Worm (Caenorhabditis elegans) whole organism, late embryonic: ENCODE results near the gene F38B7.17.

Source experiments
- C38D4.7 ChIP-seq: fragments of 200-800 bp; sonication (Bioruptor generic); optimal IDR thresholded peaks from 2 replicates; lab custom pipeline; 2018; ENCODE audit warnings: mild to moderate bottlenecking, missing genetic modification characterization, moderate library complexity, missing compliant biosample characterization
- ahr-1 ChIP-seq: sonication (generic microtip); optimal IDR thresholded peaks from 2 replicates; lab custom pipeline; 2016; ENCODE audit warnings: missing genetic modification characterization, missing compliant biosample characterization
- ama-1 ChIP-seq: fragments of 150-350 bp; optimal IDR thresholded peaks from 2 replicates; lab custom pipeline; 2014
- ceh-14 ChIP-seq: sonication (generic microtip); optimal IDR thresholded peaks from 2 replicates; lab custom pipeline; 2016; ENCODE audit warnings: missing genotype, missing genetic modification characterization, missing compliant biosample characterization
- ceh-18 ChIP-seq: sonication (generic microtip); optimal IDR thresholded peaks from 2 replicates; lab custom pipeline; 2016; ENCODE audit warnings: missing genetic modification characterization, missing compliant biosample characterization
- ceh-2 ChIP-seq: sonication (generic microtip); optimal IDR thresholded peaks from 2 replicates; lab custom pipeline; 2016; ENCODE audit warnings: missing genotype, missing genetic modification characterization, missing compliant biosample characterization
- ceh-22 ChIP-seq: sonication (generic microtip); optimal IDR thresholded peaks from 2 replicates; lab custom pipeline; 2017; ENCODE audit warnings: missing biosample characterization, missing genetic modification characterization
- ceh-24 ChIP-seq: sonication (generic microtip); optimal IDR thresholded peaks from 2 replicates; lab custom pipeline; 2016; ENCODE audit warnings: mild to moderate bottlenecking, missing genetic modification characterization, missing compliant biosample characterization
- ceh-30 ChIP-seq: fragments of 150-350 bp; optimal IDR thresholded peaks from 2 replicates; lab custom pipeline; 2014; ENCODE audit warnings: missing biosample characterization, missing genetic modification characterization
- ceh-45 ChIP-seq: fragments of 200-800 bp; sonication (Bioruptor generic); IDR thresholded peaks from 2 replicates; pipeline ENCODE4 v1.3.6; 2022; ENCODE audit warnings: missing genetic modification reagents, missing genetic modification characterization, missing compliant biosample characterization
- ceh-6 ChIP-seq: fragments of 200-800 bp; sonication (Bioruptor generic); optimal IDR thresholded peaks from 2 replicates; lab custom pipeline; 2018; ENCODE audit warnings: mild to moderate bottlenecking, missing genetic modification characterization, missing compliant biosample characterization
- che-1 ChIP-seq: sonication (generic microtip); optimal IDR thresholded peaks from 2 replicates; lab custom pipeline; 2016; ENCODE audit warnings: mild to moderate bottlenecking, missing genetic modification characterization, missing compliant biosample characterization
- dve-1 ChIP-seq: sonication (generic microtip); optimal IDR thresholded peaks from 2 replicates; lab custom pipeline; 2017; ENCODE audit warnings: antibody characterized with exemption, mild to moderate bottlenecking, missing genetic modification characterization, missing compliant biosample characterization
- elt-2 ChIP-seq: sonication (generic microtip); optimal IDR thresholded peaks from 2 replicates; lab custom pipeline; 2016; ENCODE audit warnings: missing genetic modification reagents, missing genetic modification characterization, missing compliant biosample characterization
- ets-4 ChIP-seq: sonication (generic microtip); optimal IDR thresholded peaks from 2 replicates; lab custom pipeline; 2016; ENCODE audit warnings: missing genetic modification characterization, missing compliant biosample characterization
- eyg-1 ChIP-seq: sonication (generic microtip); optimal IDR thresholded peaks from 2 replicates; lab custom pipeline; 2016; ENCODE audit warnings: missing genotype, missing genetic modification characterization, missing compliant biosample characterization
- fax-1 ChIP-seq: sonication (generic microtip); optimal IDR thresholded peaks from 2 replicates; lab custom pipeline; 2016; ENCODE audit warnings: missing genotype, missing genetic modification characterization, missing compliant biosample characterization
- hlh-15 ChIP-seq: sonication (generic microtip); optimal IDR thresholded peaks from 2 replicates; lab custom pipeline; 2016; ENCODE audit warnings: missing genetic modification characterization, missing compliant biosample characterization
- hlh-6 ChIP-seq: sonication (generic microtip); optimal IDR thresholded peaks from 2 replicates; lab custom pipeline; 2016; ENCODE audit warnings: missing genotype, missing genetic modification characterization, missing compliant biosample characterization
- hlh-8 ChIP-seq: sonication (generic microtip); optimal IDR thresholded peaks from 2 replicates; lab custom pipeline; 2016; ENCODE audit warnings: missing genotype, missing genetic modification characterization, missing compliant biosample characterization
- lin-11 ChIP-seq: fragments of 200-800 bp; sonication (Bioruptor generic); optimal IDR thresholded peaks from 2 replicates; lab custom pipeline; 2018; ENCODE audit warnings: mild to moderate bottlenecking, missing genetic modification characterization, missing compliant biosample characterization
- nfya-1 ChIP-seq: sonication (generic microtip); optimal IDR thresholded peaks from 2 replicates; lab custom pipeline; 2017; ENCODE audit warnings: missing genetic modification characterization, mild to moderate bottlenecking, missing compliant biosample characterization, antibody characterized with exemption, moderate library complexity
- npax-4 ChIP-seq: sonication (generic microtip); optimal IDR thresholded peaks from 2 replicates; lab custom pipeline; 2016; ENCODE audit warnings: missing genetic modification characterization, missing compliant biosample characterization
- pag-3 ChIP-seq: sonication (generic microtip); optimal IDR thresholded peaks from 2 replicates; lab custom pipeline; 2016; ENCODE audit warnings: missing compliant biosample characterization, missing genetic modification characterization, borderline replicate concordance
- pax-1 ChIP-seq: fragments of 150-350 bp; optimal IDR thresholded peaks from 2 replicates; lab custom pipeline; 2014; ENCODE audit warnings: missing biosample characterization, missing genetic modification characterization
- rnt-1 ChIP-seq: sonication (generic microtip); optimal IDR thresholded peaks from 2 replicates; lab custom pipeline; 2016; ENCODE audit warnings: missing genetic modification characterization, missing compliant biosample characterization
- sdc-2 ChIP-seq: sonication (generic microtip); optimal IDR thresholded peaks from 2 replicates; lab custom pipeline; 2016; ENCODE audit warnings: missing genotype, missing genetic modification characterization, missing compliant biosample characterization
- sox-4 ChIP-seq: sonication (generic microtip); optimal IDR thresholded peaks from 2 replicates; lab custom pipeline; 2017; ENCODE audit warnings: mild to moderate bottlenecking, missing genetic modification characterization, inconsistent platforms, missing compliant biosample characterization
- syd-9 ChIP-seq: sonication (generic microtip); optimal IDR thresholded peaks from 2 replicates; lab custom pipeline; 2016; ENCODE audit warnings: mild to moderate bottlenecking, missing genetic modification characterization, moderate library complexity, missing compliant biosample characterization
- unc-42 ChIP-seq: sonication (generic microtip); optimal IDR thresholded peaks from 2 replicates; lab custom pipeline; 2016; ENCODE audit warnings: missing genotype, missing genetic modification characterization, missing compliant biosample characterization
- unc-55 ChIP-seq: sonication (generic microtip); optimal IDR thresholded peaks from 2 replicates; lab custom pipeline; 2017; ENCODE audit warnings: missing biosample characterization, missing genetic modification reagents, missing genetic modification characterization
- zip-5 ChIP-seq: sonication (generic microtip); optimal IDR thresholded peaks from 2 replicates; lab custom pipeline; 2016; ENCODE audit warnings: missing genetic modification characterization, missing compliant biosample characterization

The F38B7.17 gene

DNA sequence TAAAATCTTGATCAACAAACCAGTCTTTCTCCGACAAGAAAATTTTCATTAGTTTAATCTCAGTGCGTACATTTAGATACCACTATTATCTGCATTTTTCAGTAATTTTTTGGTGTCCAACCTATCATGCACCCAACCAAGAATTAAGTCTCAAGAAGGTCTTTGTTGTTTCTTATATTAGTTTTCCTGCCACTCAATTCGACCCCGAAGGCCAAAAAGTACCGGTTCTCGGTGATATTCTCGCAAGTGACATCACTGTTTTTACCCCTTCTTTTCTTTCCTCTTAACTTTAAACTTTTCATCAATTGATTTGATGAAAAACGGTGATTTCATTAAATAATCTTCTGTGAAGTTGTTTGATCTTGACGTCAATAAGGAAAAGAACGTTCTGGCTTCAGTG is 5.2 kb downstream of the F38B7.17 start, which contains the start of gene F38B7.2:
F38B7.2 (plus strand) TSS at position 400 of the 400 bp plus-strand sequence.
- TF ChIP-seq sdc-2 (tag; lab: Kevin White, UChicago) = no peak

DNA sequence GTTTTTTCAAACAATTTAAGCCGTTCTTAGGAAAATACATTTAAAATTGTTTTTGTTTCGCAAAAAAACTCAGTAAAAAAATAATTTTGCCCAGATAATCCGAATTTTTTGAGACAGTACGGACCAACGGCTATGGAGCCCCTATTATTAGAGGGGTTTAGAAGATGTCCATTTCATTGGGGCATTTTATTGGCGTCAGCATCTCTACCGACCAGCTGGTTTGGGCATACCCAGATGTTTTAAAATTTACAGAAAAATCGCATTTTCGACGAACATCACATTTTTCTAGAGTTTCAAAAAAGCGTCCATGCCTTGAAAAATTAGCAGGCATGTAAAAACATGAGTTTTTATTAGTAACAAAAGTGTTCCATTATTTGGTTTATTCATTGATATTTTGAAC is 7.5 kb downstream of the F38B7.17 start:
- TF ChIP-seq C38D4.7 (GFP tag; lab: Kevin White, UChicago) (peak; percentile 24), hlh-6 (no peak)

- TF ChIP-seq fax-1 (no peak), pag-3 (no peak), ceh-24 (tag; lab: Kevin White, UChicago) (no peak), ceh-45 (no peak), pax-1 (tag; lab: Kevin White, UChicago) (no peak), syd-9 (tag; lab: Kevin White, UChicago) (no peak), ceh-6 (no peak), ceh-14 (tag; lab: Kevin White, UChicago) (no peak), npax-4 (tag; lab: Kevin White, UChicago) (no peak), lin-11 (tag; lab: Kevin White, UChicago) (no peak), ceh-22 (tag; lab: Kevin White, UChicago) (no peak), hlh-8 (no peak), ahr-1 (no peak)
These were observed 9.3 kb downstream of the F38B7.17 start for ce11 chrV:11539502-11539901.

ce11 chrV:11536667-11537066 is 12.1 kb downstream of the F38B7.17 start:
- TF ChIP-seq unc-42 (tag; lab: Kevin White, UChicago) = peak; percentile 58
- TF ChIP-seq npax-4 (tag; lab: Kevin White, UChicago) = no peak
- TF ChIP-seq unc-55 (GFP tag; lab: Kevin White, UChicago) = no peak
- no peak for TF ChIP-seq ceh-22 (tag; lab: Kevin White, UChicago)

- TF ChIP-seq syd-9 (tag; lab: Kevin White, UChicago) (no peak), rnt-1 (tag; lab: Kevin White, UChicago) (peak; percentile 33), ceh-24 (tag; lab: Kevin White, UChicago) (no peak), che-1 (tag; lab: Kevin White, UChicago) (no peak), pax-1 (tag; lab: Kevin White, UChicago) (no peak), ceh-14 (tag; lab: Kevin White, UChicago) (no peak), ama-1 (lab: Kevin White, UChicago) (no peak), ets-4 (tag; lab: Kevin White, UChicago) (no peak), ceh-45 (no peak), ceh-22 (tag; lab: Kevin White, UChicago) (no peak), hlh-15 (tag; lab: Kevin White, UChicago) (no peak), nfya-1 (tag; lab: Kevin White, UChicago) (peak; percentile 3), eyg-1 (no peak), ceh-18 (tag; lab: Kevin White, UChicago) (peak; percentile 25), fax-1 (no peak), ceh-2 (no peak), unc-42 (tag; lab: Kevin White, UChicago) (no peak), dve-1 (no peak), hlh-6 (no peak), sox-4 (no peak), ceh-30 (tag; lab: Kevin White, UChicago) (no peak), C38D4.7 (GFP tag; lab: Kevin White, UChicago) (no peak), zip-5 (tag; lab: Kevin White, UChicago) (no peak)
- TF ChIP-seq, all 69 proteins: peak for 3
These were observed 13.2 kb downstream of the F38B7.17 start for ce11 chrV:11535504-11536062.

- TF ChIP-seq che-1 (tag; lab: Kevin White, UChicago) (no peak), elt-2 (tag; lab: Kevin White, UChicago) (peak; percentile 67)
These were observed 14.1 kb downstream of the F38B7.17 start for ce11 chrV:11534495-11535189.
